Fruit fly (Drosophila melanogaster): ENCODE results near the gene wol.

Gene wol

DNA sequence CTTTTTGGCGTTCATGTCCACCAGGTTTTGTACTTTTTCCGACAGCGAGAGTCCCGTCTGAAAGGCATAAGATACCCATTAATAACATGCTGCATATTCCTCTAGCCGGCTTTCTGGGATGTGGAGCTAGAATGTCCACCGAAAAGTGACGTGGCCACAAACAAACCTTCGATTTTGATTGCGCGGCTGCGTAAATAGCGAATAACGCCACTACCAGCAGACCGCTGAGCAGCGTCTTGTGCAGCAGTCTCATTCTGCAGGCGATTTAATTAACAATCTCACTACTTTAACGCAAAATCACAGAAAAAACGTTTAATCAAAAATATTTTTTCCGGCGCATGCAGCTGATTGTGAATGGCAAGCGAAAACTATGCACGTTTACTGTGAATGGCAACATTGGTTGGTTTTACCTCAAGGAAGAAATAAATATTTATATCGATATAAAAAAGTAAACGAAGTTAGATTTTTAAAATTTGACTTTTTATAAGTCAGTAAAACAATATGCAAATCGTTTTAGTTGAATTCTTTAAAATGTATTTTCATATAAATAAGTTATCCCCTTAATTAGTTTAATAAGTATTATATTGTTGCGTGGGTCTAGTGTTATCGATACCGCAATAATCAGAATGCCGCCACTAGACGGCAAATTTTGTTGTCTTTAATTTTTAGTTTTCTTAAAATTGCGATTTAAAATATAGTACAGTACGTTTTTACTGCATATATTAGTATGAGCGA, 5.2 kb upstream of the wol start, which contains the start of the genes Ostgamma and Mettl14:
Ostgamma (minus strand) TSS at position 376 of the 735 bp plus-strand sequence.
Mettl14 (plus strand) TSS at position 611 of the 735 bp plus-strand sequence.
- TF ChIP-seq hbn (GFP tag; IDR thresholded peaks at IDR 0.05; ENCODE audit: partially characterized antibody) = peak; percentile 68
- peak; percentile 19 for TF ChIP-seq phol (tag; optimal IDR thresholded peaks at IDR 0.05)
- peak; percentile 16 for TF ChIP-seq CG13424 (tag; optimal IDR thresholded peaks at IDR 0.05)
- TF ChIP-seq Bteb2 (GFP tag; optimal IDR thresholded peaks at IDR 0.05) = no peak
- TF ChIP-seq CoRest (tag; optimal IDR thresholded peaks at IDR 0.05) = peak; percentile 28
- peak; percentile 6 for TF ChIP-seq Sin3A (optimal IDR thresholded peaks at IDR 0.05)
- no peak for TF ChIP-seq CG1602 (GFP tag; optimal IDR thresholded peaks at IDR 0.05)
- no peak for TF ChIP-seq gem (tag; optimal IDR thresholded peaks at IDR 0.05)
- no peak for TF ChIP-seq en (GFP tag; optimal IDR thresholded peaks at IDR 0.05)
- no peak for TF ChIP-seq CG9797 (GFP tag; optimal IDR thresholded peaks at IDR 0.05)
- TF ChIP-seq BEAF-32 (GFP tag; optimal IDR thresholded peaks at IDR 0.05) = peak; percentile 82
- no peak for TF ChIP-seq CG9876 (GFP tag; optimal IDR thresholded peaks at IDR 0.05)
- TF ChIP-seq CG2199 (GFP tag; IDR thresholded peaks at IDR 0.05) = no peak
- no peak for TF ChIP-seq Dek (tag; optimal IDR thresholded peaks at IDR 0.05)
- peak; percentile 24 for TF ChIP-seq nerfin-1 (tag; optimal IDR thresholded peaks at IDR 0.05)
- TF ChIP-seq CG2129 (GFP tag; IDR thresholded peaks at IDR 0.05; ENCODE audit: partially characterized antibody) = peak; percentile 66
- TF ChIP-seq CG17385 (GFP tag; optimal IDR thresholded peaks at IDR 0.05) = peak; percentile 18
- TF ChIP-seq CG12391 (tag; optimal IDR thresholded peaks at IDR 0.05) = peak; percentile 57
- TF ChIP-seq CG18262 (tag; optimal IDR thresholded peaks at IDR 0.05) = peak; percentile 31
- peak; percentile 66; the same call in 2 of the 3 replicates for TF ChIP-seq Opbp (GFP tag; IDR thresholded peaks at IDR 0.05; ENCODE audit: partially characterized antibody)
- peak; percentile 19 for TF ChIP-seq sens (GFP tag)
- no peak for TF ChIP-seq Hmr (GFP tag; optimal IDR thresholded peaks at IDR 0.05)
- peak; percentile 43 for TF ChIP-seq CG8924 (tag; optimal IDR thresholded peaks at IDR 0.05)
- peak; percentile 47 for TF ChIP-seq CG30020 (tag; optimal IDR thresholded peaks at IDR 0.05)
- no peak for TF ChIP-seq CG14965 (GFP tag; optimal IDR thresholded peaks at IDR 0.05; ENCODE audit: borderline replicate concordance)
- peak; percentile 62 for TF ChIP-seq Dref (GFP tag; IDR thresholded peaks at IDR 0.05)
- TF ChIP-seq unc-4 (GFP tag; IDR thresholded peaks at IDR 0.05; ENCODE audit: partially characterized antibody) = peak; percentile 83
- TF ChIP-seq CG13287 (GFP tag; IDR thresholded peaks at IDR 0.05; ENCODE audit: partially characterized antibody) = peak; percentile 89
- TF ChIP-seq lilli (GFP tag; optimal IDR thresholded peaks at IDR 0.05) = peak; percentile 38
- TF ChIP-seq Sox102F (GFP tag; optimal IDR thresholded peaks at IDR 0.05) = no peak
- TF ChIP-seq CG30403 (GFP tag; optimal IDR thresholded peaks at IDR 0.05) = peak; percentile 44
- peak; percentile 42 for TF ChIP-seq Nf-YC (tag; optimal IDR thresholded peaks at IDR 0.05)
- peak; percentile 46 for TF ChIP-seq nmo (GFP tag; optimal IDR thresholded peaks at IDR 0.05)
- peak; percentile 14 for TF ChIP-seq ewg (GFP tag; optimal IDR thresholded peaks at IDR 0.05)
- peak; percentile 42 for TF ChIP-seq CG15601 (tag; optimal IDR thresholded peaks at IDR 0.05)
- TF ChIP-seq grau (tag; optimal IDR thresholded peaks at IDR 0.05) = peak; percentile 31
- peak; percentile 36 for TF ChIP-seq trem (tag; optimal IDR thresholded peaks at IDR 0.05)
- TF ChIP-seq Bgb (GFP tag; IDR thresholded peaks at IDR 0.05; ENCODE audit: partially characterized antibody) = peak; percentile 41
- no peak for TF ChIP-seq aop (GFP tag; IDR thresholded peaks at IDR 0.05)
- no peak for TF ChIP-seq CG10321 (GFP tag; IDR thresholded peaks at IDR 0.05)
- peak; percentile 70 for TF ChIP-seq row (GFP tag; IDR thresholded peaks at IDR 0.05)
- peak; percentile 35; the same call in 1 of the 2 replicates for TF ChIP-seq bbx (GFP tag; IDR thresholded peaks at IDR 0.05; ENCODE audit: partially characterized antibody)
- no peak for TF ChIP-seq Vsx1 (GFP tag; optimal IDR thresholded peaks at IDR 0.05)
- TF ChIP-seq lbe (GFP tag; optimal IDR thresholded peaks at IDR 0.05) = peak; percentile 44
- no peak for TF ChIP-seq CG14667 (GFP tag; IDR thresholded peaks at IDR 0.05)
- TF ChIP-seq Max (GFP tag; optimal IDR thresholded peaks at IDR 0.05) = peak; percentile 16
- TF ChIP-seq Ets97D (GFP tag; optimal IDR thresholded peaks at IDR 0.05) = peak; percentile 40
- no peak for TF ChIP-seq Adf1 (GFP tag; IDR thresholded peaks at IDR 0.05)
- no peak for TF ChIP-seq CG10366 (GFP tag; IDR thresholded peaks at IDR 0.05)
